Worm (Caenorhabditis elegans): ENCODE measurements around the gene nhr-95.

nhr-95 gene

ce11 chrV:19083789-19084188, 1.3 kb upstream of the nhr-95 start:
- no peak for TF ChIP-seq unc-62 (GFP tag; optimal IDR thresholded peaks at IDR 0.05)

ce11 chrV:19076835-19077234, 5.6 kb downstream of the nhr-95 start:
- TF ChIP-seq unc-62 (GFP tag; optimal IDR thresholded peaks at IDR 0.05), result no peak

- no peak for TF ChIP-seq unc-62 (GFP tag; optimal IDR thresholded peaks at IDR 0.05)
These were observed 9.3 kb downstream of the nhr-95 start for ce11 chrV:19073169-19073568.

- no peak for TF ChIP-seq unc-62 (GFP tag; optimal IDR thresholded peaks at IDR 0.05)
These were observed 13.6 kb downstream of the nhr-95 start for ce11 chrV:19068888-19069287.

- TF ChIP-seq unc-62 (GFP tag; optimal IDR thresholded peaks at IDR 0.05), result no peak
These were observed 19.1 kb downstream of the nhr-95 start for ce11 chrV:19063326-19063725.

ce11 chrV:19059873-19060272, 22.6 kb downstream of the nhr-95 start, which contains the start of gene twk-46:
twk-46 (plus strand) TSS chrV:19060173.
- TF ChIP-seq unc-62 (GFP tag; optimal IDR thresholded peaks at IDR 0.05), result no peak

ce11 chrV:19058086-19058485, 24.4 kb downstream of the nhr-95 start:
- TF ChIP-seq unc-62 (GFP tag; optimal IDR thresholded peaks at IDR 0.05), result no peak

ce11 chrV:19057602-19058001, 24.8 kb downstream of the nhr-95 start:
- no peak for TF ChIP-seq unc-62 (GFP tag; optimal IDR thresholded peaks at IDR 0.05)

- TF ChIP-seq unc-62 (GFP tag; optimal IDR thresholded peaks at IDR 0.05), result no peak
These were observed 29.2 kb downstream of the nhr-95 start for ce11 chrV:19053281-19053680.

- TF ChIP-seq unc-62 (GFP tag; optimal IDR thresholded peaks at IDR 0.05), result no peak
These were observed 31.0 kb downstream of the nhr-95 start for ce11 chrV:19051425-19051824.

ce11 chrV:19050888-19051287, 31.6 kb downstream of the nhr-95 start:
- TF ChIP-seq unc-62 (GFP tag; optimal IDR thresholded peaks at IDR 0.05), result no peak

ce11 chrV:19050438-19050837, 32.0 kb downstream of the nhr-95 start, which contains the start of gene asp-1:
asp-1 (minus strand) TSS chrV:19050752.
- no peak for TF ChIP-seq unc-62 (GFP tag; optimal IDR thresholded peaks at IDR 0.05)

- TF ChIP-seq unc-62 (GFP tag; optimal IDR thresholded peaks at IDR 0.05), result no peak
These were observed 33.0 kb downstream of the nhr-95 start for ce11 chrV:19049140-19050092.

ce11 chrV:19047442-19047841, 35.0 kb downstream of the nhr-95 start:
- no peak for TF ChIP-seq unc-62 (GFP tag; optimal IDR thresholded peaks at IDR 0.05)

- TF ChIP-seq unc-62 (GFP tag; optimal IDR thresholded peaks at IDR 0.05), result no peak
These were observed 37.7 kb downstream of the nhr-95 start, which contains the start of gene asp-15 for ce11 chrV:19044753-19045152. asp-15 (minus strand) TSS chrV:19044853.

- TF ChIP-seq unc-62 (GFP tag; optimal IDR thresholded peaks at IDR 0.05), result no peak
These were observed 40.2 kb downstream of the nhr-95 start, which contains the start of gene asp-16 for ce11 chrV:19042256-19042655. asp-16 (minus strand) TSS chrV:19042605.

- no peak for TF ChIP-seq unc-62 (GFP tag; optimal IDR thresholded peaks at IDR 0.05)
These were observed 45.2 kb downstream of the nhr-95 start, which contains the start of gene asp-17 for ce11 chrV:19037222-19037621. asp-17 (minus strand) TSS chrV:19037322.
